Worm (Caenorhabditis elegans): ENCODE measurements around the gene F55E10.4.

F55E10.4 gene

DNA sequence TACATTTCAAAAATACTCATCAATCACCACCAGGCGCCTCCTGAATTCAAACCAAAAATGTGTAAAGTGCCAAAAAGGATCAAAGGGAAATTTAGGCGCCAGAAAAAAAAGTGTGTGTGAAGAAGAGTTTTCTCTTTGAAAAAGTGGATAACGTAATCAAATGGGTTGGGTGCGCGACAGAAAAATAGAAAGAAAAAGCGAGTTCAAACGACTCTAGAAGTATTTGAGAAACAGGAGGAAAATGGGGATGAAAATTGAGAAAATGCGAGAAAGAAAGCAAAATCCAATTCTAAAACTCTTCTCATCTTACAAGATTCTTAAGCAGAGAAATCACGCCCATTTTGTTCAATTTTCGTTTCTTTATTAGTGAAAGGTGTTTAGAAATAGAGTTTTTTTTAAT lies 19.2 kb downstream of the F55E10.4 start:
- TF ChIP-seq unc-42 (tag; optimal IDR thresholded peaks at IDR 0.05) (peak; percentile 78), fax-1 (tag; optimal IDR thresholded peaks at IDR 0.05) (no peak)

DNA sequence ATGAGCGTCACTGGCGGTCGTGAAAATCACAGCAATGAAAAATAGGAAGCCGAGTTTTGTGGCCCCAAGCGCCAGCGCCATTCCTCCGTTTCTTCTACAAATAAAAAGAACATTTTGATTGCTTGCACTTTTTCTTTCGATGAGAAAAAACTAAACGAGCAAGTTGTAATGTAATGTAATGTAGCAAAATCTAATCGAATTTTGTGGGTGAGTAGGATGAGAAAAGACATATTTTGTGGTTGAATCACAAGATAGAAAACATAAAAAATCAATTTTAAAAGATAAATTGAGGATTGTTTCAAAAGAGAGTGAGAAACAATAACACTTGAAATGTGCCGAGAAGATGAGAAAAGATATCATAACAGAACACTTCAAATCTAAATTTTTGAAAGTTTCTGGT lies 20.1 kb downstream of the F55E10.4 start, which contains the start of gene R09F10.5:
TSS of gene R09F10.5 (minus strand) at position 101 of the 400 bp plus-strand sequence.
- TF ChIP-seq ref-2 (tag; optimal IDR thresholded peaks at IDR 0.05): no peak
- TF ChIP-seq npax-4 (tag; optimal IDR thresholded peaks at IDR 0.05): no peak
- no peak for TF ChIP-seq pros-1 (tag; optimal IDR thresholded peaks at IDR 0.05)
- no peak for TF ChIP-seq pag-3 (tag; optimal IDR thresholded peaks at IDR 0.05; ENCODE audit: borderline replicate concordance)
- TF ChIP-seq Y22D7AL.16 (tag; optimal IDR thresholded peaks at IDR 0.05): no peak
- TF ChIP-seq ceh-2 (tag; optimal IDR thresholded peaks at IDR 0.05): no peak
- TF ChIP-seq zip-5 (tag; optimal IDR thresholded peaks at IDR 0.05): no peak
- no peak for TF ChIP-seq madf-2 (tag; optimal IDR thresholded peaks at IDR 0.05)
- no peak for TF ChIP-seq che-1 (tag; optimal IDR thresholded peaks at IDR 0.05)
- no peak for TF ChIP-seq hlh-6 (tag; optimal IDR thresholded peaks at IDR 0.05)
- no peak for TF ChIP-seq K09A11.1 (tag; optimal IDR thresholded peaks at IDR 0.05; ENCODE audit: insufficient read depth)
- no peak for TF ChIP-seq ceh-6 (GFP tag; optimal IDR thresholded peaks at IDR 0.05)
- TF ChIP-seq sdc-2 (tag; optimal IDR thresholded peaks at IDR 0.05): no peak
- TF ChIP-seq elt-4 (tag; optimal IDR thresholded peaks at IDR 0.05): no peak
- TF ChIP-seq ama-1 (optimal IDR thresholded peaks at IDR 0.05): no peak
- no peak for TF ChIP-seq F13H6.1 (tag; optimal IDR thresholded peaks at IDR 0.05)

DNA sequence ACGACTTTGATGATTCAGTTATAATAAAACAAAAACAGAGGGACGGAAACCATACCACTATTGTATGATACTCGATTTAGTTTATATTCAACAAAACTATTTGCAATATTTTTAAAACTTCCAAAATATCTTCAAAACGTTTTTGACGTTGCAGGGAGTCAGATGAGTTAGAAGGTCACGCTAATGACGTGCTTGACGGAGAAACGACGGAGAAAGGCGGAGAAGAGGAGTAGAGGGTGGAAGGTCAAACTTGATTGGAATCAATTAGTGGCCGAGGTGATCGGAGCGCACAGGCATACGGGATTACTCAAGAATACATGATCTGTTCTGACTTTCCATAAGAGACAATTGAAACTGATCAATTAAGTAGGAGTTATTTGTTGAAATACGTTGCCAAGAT lies 24.9 kb downstream of the F55E10.4 start:
- TF ChIP-seq elt-4 (tag; optimal IDR thresholded peaks at IDR 0.05): no peak
- TF ChIP-seq K09A11.1 (tag; optimal IDR thresholded peaks at IDR 0.05; ENCODE audit: insufficient read depth): no peak
- TF ChIP-seq hlh-6 (tag; optimal IDR thresholded peaks at IDR 0.05): no peak
- TF ChIP-seq ahr-1 (tag; optimal IDR thresholded peaks at IDR 0.05): no peak
- TF ChIP-seq sox-4 (tag; optimal IDR thresholded peaks at IDR 0.05): no peak
- TF ChIP-seq ceh-2 (tag; optimal IDR thresholded peaks at IDR 0.05): no peak
- no peak for TF ChIP-seq unc-3 (GFP tag; conservative IDR thresholded peaks at IDR 0.05)
- TF ChIP-seq unc-3 (tag; optimal IDR thresholded peaks at IDR 0.05): no peak

DNA sequence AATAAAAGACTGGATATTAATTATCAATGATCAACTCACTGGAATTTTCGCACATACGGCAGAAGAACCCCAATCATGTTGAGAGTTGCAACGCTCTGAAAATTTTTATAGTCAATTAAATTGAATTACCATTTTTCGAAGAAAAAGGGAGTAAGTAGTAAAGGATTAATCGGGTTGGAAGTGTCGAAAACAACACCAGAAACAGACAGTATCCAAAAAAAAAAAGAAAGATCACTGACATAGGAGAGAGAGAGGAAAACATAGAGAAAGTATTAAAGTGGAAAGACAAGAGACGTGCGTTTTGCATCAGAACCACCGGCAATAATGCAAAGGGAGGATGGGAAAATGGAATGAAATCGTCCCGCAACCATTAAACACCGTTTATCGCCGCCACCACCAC lies 25.4 kb downstream of the F55E10.4 start, which contains the start of gene inx-5:
TSS of gene inx-5 (minus strand) at position 101 of the 400 bp plus-strand sequence.
- TF ChIP-seq nhr-11 (tag; optimal IDR thresholded peaks at IDR 0.05) (no peak), ztf-16 (tag; optimal IDR thresholded peaks at IDR 0.05) (no peak), C08G9.2 (tag; optimal IDR thresholded peaks at IDR 0.05) (no peak), unc-55 (GFP tag; optimal IDR thresholded peaks at IDR 0.05) (no peak), lin-11 (tag; optimal IDR thresholded peaks at IDR 0.05) (no peak), npax-4 (tag; optimal IDR thresholded peaks at IDR 0.05) (no peak)

DNA sequence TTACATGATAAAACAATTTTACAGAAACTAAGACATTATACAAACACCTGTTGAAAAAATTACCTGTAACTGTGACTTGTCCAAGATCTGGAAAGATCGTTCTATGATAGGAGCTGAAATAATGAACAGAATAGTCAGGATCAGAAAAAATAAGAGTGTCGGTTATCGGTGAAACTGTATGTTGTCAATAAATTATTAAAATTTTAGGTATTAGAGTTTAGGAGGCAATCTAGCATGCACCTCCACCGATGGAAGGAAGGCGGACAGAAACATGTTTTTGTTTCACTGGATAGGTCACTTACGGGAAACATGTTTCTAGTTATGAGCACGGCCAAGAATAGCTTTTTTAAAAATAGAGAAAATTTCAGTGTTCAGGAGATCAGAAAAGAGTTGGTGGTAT lies 28.1 kb downstream of the F55E10.4 start, which contains the start of gene ced-13:
TSS of gene ced-13 (minus strand) at position 101 of the 400 bp plus-strand sequence.
- TF ChIP-seq ztf-16 (tag; optimal IDR thresholded peaks at IDR 0.05) (no peak), dmd-4 (tag; optimal IDR thresholded peaks at IDR 0.05; ENCODE audit: borderline replicate concordance) (no peak), syd-9 (tag; optimal IDR thresholded peaks at IDR 0.05) (no peak), ttx-3 (tag; optimal IDR thresholded peaks at IDR 0.05) (no peak), nhr-232 (tag; optimal IDR thresholded peaks at IDR 0.05) (no peak), F13H6.1 (tag; optimal IDR thresholded peaks at IDR 0.05) (no peak), ceh-2 (tag; optimal IDR thresholded peaks at IDR 0.05) (no peak), ceh-48 (tag; optimal IDR thresholded peaks at IDR 0.05) (no peak)

DNA sequence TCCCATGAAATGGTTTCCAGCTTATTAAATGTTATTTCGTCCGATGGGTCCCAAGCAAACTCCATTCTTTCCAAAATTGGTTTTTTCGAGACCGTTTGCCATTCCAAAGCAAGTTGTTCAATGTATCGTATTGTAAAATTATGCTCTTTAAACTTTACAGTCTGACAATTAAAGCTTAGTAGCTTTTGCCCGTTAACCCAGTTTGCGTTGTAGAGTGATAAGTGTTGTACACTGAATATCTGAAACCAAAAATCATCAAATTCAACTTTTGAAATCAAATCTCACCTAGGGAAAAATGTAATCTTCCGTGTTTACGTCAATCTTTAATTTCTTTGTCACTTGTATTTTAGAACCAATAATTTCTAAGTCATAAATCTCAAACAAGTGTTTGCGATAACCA lies 30.4 kb downstream of the F55E10.4 start:
- no peak for TF ChIP-seq ref-2 (tag; optimal IDR thresholded peaks at IDR 0.05)
- no peak for TF ChIP-seq ceh-19 (GFP tag; optimal IDR thresholded peaks at IDR 0.05)
- TF ChIP-seq hlh-13 (GFP tag; optimal IDR thresholded peaks at IDR 0.05): no peak
- TF ChIP-seq ceh-45 (GFP tag; IDR thresholded peaks at IDR 0.05): no peak
- TF ChIP-seq ceh-9 (tag; optimal IDR thresholded peaks at IDR 0.05): no peak
